1 worm cellular context compared by ENCODE assay signal in genomic region chrIII:13061136-13061535, ce11.
TF ChIP-seq lines count a peak whose summit lies in the region.

No protein-coding gene starts in this region.

TF ChIP-seq in whole organism, L1 larva, 84 proteins besides CTCF, POLR2A, EP300 and RAD21 (continued from another document):
- TF ChIP-seq hlh-4 (tag; optimal IDR thresholded peaks at IDR 0.05; lab: Kevin White, UChicago) = no peak
- TF ChIP-seq nhr-90 (tag; optimal IDR thresholded peaks at IDR 0.05; lab: Kevin White, UChicago; ENCODE audit: poor library complexity) = peak; percentile 91
- TF ChIP-seq F16B12.6 (tag; optimal IDR thresholded peaks at IDR 0.05; lab: Kevin White, UChicago) = peak; percentile 38
- TF ChIP-seq efl-1 (optimal IDR thresholded peaks at IDR 0.05; lab: Kevin White, UChicago) = peak; percentile 90 to 96
- peak; percentile 68 to 97 for TF ChIP-seq efl-1 (GFP tag; optimal IDR thresholded peaks at IDR 0.05 in 1 of 2; lab: Kevin White, UChicago)
- TF ChIP-seq C04F5.9 (tag; optimal IDR thresholded peaks at IDR 0.05; lab: Kevin White, UChicago) = peak; percentile 76
- peak; percentile 74 for TF ChIP-seq fkh-4 (tag; optimal IDR thresholded peaks at IDR 0.05; lab: Kevin White, UChicago; ENCODE audit: borderline replicate concordance)
- TF ChIP-seq zag-1 (tag; optimal IDR thresholded peaks at IDR 0.05; lab: Kevin White, UChicago) = peak; percentile 92
- TF ChIP-seq fos-1 (tag; optimal IDR thresholded peaks at IDR 0.05; lab: Kevin White, UChicago) = peak; percentile 94
- peak; percentile 69 for TF ChIP-seq ces-1 (GFP tag; optimal IDR thresholded peaks at IDR 0.05; lab: Kevin White, UChicago)
- peak; percentile 88 for TF ChIP-seq pax-3 (tag; optimal IDR thresholded peaks at IDR 0.05; lab: Kevin White, UChicago)
- TF ChIP-seq nhr-77 (tag; optimal IDR thresholded peaks at IDR 0.05; lab: Kevin White, UChicago) = peak; percentile 92
- TF ChIP-seq pqm-1 (tag; optimal IDR thresholded peaks at IDR 0.05; lab: Kevin White, UChicago) = no peak
- no peak for TF ChIP-seq efl-3 (GFP tag; optimal IDR thresholded peaks at IDR 0.05; lab: Kevin White, UChicago)
- TF ChIP-seq lin-14 (GFP tag; optimal IDR thresholded peaks at IDR 0.05; lab: Kevin White, UChicago) = peak; percentile 99
- TF ChIP-seq skn-1 (tag; optimal IDR thresholded peaks at IDR 0.05; lab: Kevin White, UChicago) = peak; percentile 82
- peak; percentile 99 for TF ChIP-seq nhr-71 (tag; optimal IDR thresholded peaks at IDR 0.05; lab: Kevin White, UChicago)
- TF ChIP-seq nhr-12 (tag; optimal IDR thresholded peaks at IDR 0.05; lab: Kevin White, UChicago) = no peak
- TF ChIP-seq ama-1 (optimal IDR thresholded peaks at IDR 0.05; lab: Kevin White, UChicago) = peak; percentile 93
- TF ChIP-seq unc-30 (tag; optimal IDR thresholded peaks at IDR 0.05; lab: Kevin White, UChicago) = peak; percentile 48
- TF ChIP-seq nhr-84 (tag; optimal IDR thresholded peaks at IDR 0.05; lab: Kevin White, UChicago) = no peak
- peak; percentile 74 for TF ChIP-seq sup-37 (GFP tag; optimal IDR thresholded peaks at IDR 0.05; lab: Kevin White, UChicago)
- peak; percentile 83 for TF ChIP-seq nhr-237 (tag; optimal IDR thresholded peaks at IDR 0.05; lab: Kevin White, UChicago)
- TF ChIP-seq tbx-2 (tag; optimal IDR thresholded peaks at IDR 0.05; lab: Kevin White, UChicago) = peak; percentile 99
